Worm (Caenorhabditis elegans) whole organism, young adult: ENCODE data around the gene dsb-3.

ENCODE experiments used
- B0035.1 ChIP-seq: sonication (generic microtip); optimal IDR thresholded peaks from 2 replicates; lab custom pipeline; 2016; ENCODE audit warnings: missing genetic modification characterization, mild to moderate bottlenecking, missing compliant biosample characterization, missing genotype, missing genetic modification reagents
- C06A6.2 ChIP-seq: fragments of 200-800 bp; sonication (Bioruptor generic); conservative IDR thresholded peaks from 2 replicates; pipeline ENCODE4 v1.3.6; 2022; ENCODE audit warnings: missing genetic modification characterization, missing compliant biosample characterization
- C17E4.6 ChIP-seq: fragments of 200-800 bp; sonication (Bioruptor generic); IDR thresholded peaks from 2 replicates; pipeline ENCODE4 v1.3.6; 2022; ENCODE audit warnings: missing genetic modification reagents, missing genetic modification characterization, missing compliant biosample characterization
- F10E7.11 ChIP-seq: sonication (generic microtip); optimal IDR thresholded peaks from 2 replicates; lab custom pipeline; 2017; ENCODE audit warnings: mild to moderate bottlenecking, missing genetic modification characterization, moderate library complexity, missing compliant biosample characterization
- F23B12.7 ChIP-seq: sonication (generic microtip); optimal IDR thresholded peaks from 2 replicates; lab custom pipeline; 2017; ENCODE audit warnings: missing genetic modification characterization, mild to moderate bottlenecking, missing compliant biosample characterization, antibody characterized with exemption, moderate library complexity; ENCODE audit not compliant: insufficient read depth
- F33H1.4 ChIP-seq: fragments of 200-800 bp; sonication (Bioruptor generic); IDR thresholded peaks from 2 replicates; pipeline ENCODE4 v1.3.6; 2022; ENCODE audit warnings: missing genetic modification reagents, missing genetic modification characterization, missing compliant biosample characterization
- F39B2.1 ChIP-seq: fragments of 200-800 bp; sonication (Bioruptor generic); IDR thresholded peaks from 2 replicates; pipeline ENCODE4 v1.3.6; 2022; ENCODE audit warnings: missing genetic modification reagents, missing genetic modification characterization, missing compliant biosample characterization
- F49E8.2 ChIP-seq: sonication (generic microtip); optimal IDR thresholded peaks from 3 replicates; lab custom pipeline; 2017; ENCODE audit warnings: missing genetic modification characterization, mild to moderate bottlenecking, missing compliant biosample characterization, antibody characterized with exemption, moderate library complexity; ENCODE audit not compliant: insufficient read depth
- T07F8.4 ChIP-seq: sonication (generic microtip); optimal IDR thresholded peaks from 2 replicates; lab custom pipeline; 2016; ENCODE audit warnings: mild to moderate bottlenecking, missing genetic modification characterization, moderate library complexity, missing compliant biosample characterization
- ZK185.1 ChIP-seq: sonication (generic microtip); optimal IDR thresholded peaks from 2 replicates; lab custom pipeline; 2016; ENCODE audit warnings: mild to moderate bottlenecking, missing genetic modification characterization, missing compliant biosample characterization; ENCODE audit not compliant: poor library complexity, severe bottlenecking
- aptf-3 ChIP-seq: fragments of 200-800 bp; sonication (Bioruptor generic); IDR thresholded peaks from 2 replicates; pipeline ENCODE4 v1.3.6; 2022; ENCODE audit warnings: missing genetic modification characterization, missing compliant biosample characterization
- atf-7 ChIP-seq: sonication (generic microtip); optimal IDR thresholded peaks from 2 replicates; lab custom pipeline; 2017; ENCODE audit warnings: mild to moderate bottlenecking, missing genetic modification characterization, missing compliant biosample characterization
- attf-5 ChIP-seq: fragments of 200-800 bp; sonication (Bioruptor generic); optimal IDR thresholded peaks from 2 replicates; lab custom pipeline; 2018; ENCODE audit warnings: mild to moderate bottlenecking, missing genetic modification characterization, missing compliant biosample characterization
- ccch-3 ChIP-seq: fragments of 200-800 bp; sonication (Bioruptor generic); optimal IDR thresholded peaks from 2 replicates; lab custom pipeline; 2018; ENCODE audit warnings: mild to moderate bottlenecking, missing genetic modification characterization, missing compliant biosample characterization
- cebp-1 ChIP-seq, 2 experiments: fragments of 200-800 bp in 1 of 2; sonication (Bioruptor generic) in 1 of 2; sonication (generic microtip) in 1 of 2; IDR thresholded peaks in 1 of 2; optimal IDR thresholded peaks in 1 of 2; 2 replicates each; pipeline versions ENCODE4 v1.3.6 to Lab custom; 2017 to 2022; ENCODE audit warnings: missing compliant biosample characterization in 2 of 2, missing genetic modification characterization in 2 of 2, mild to moderate bottlenecking in 1 of 2, missing genetic modification reagents in 1 of 2, moderate library complexity in 1 of 2
- cebp-2 ChIP-seq: fragments of 200-800 bp; sonication (Bioruptor generic); IDR thresholded peaks from 2 replicates; pipeline ENCODE4 v1.3.6; 2022; ENCODE audit warnings: missing genetic modification characterization, missing compliant biosample characterization
- ceh-100 ChIP-seq: fragments of 200-800 bp; sonication (Bioruptor generic); IDR thresholded peaks from 2 replicates; pipeline ENCODE4 v1.3.6; 2022; ENCODE audit warnings: missing genetic modification reagents, missing genetic modification characterization, missing compliant biosample characterization
- ceh-27 ChIP-seq: fragments of 200-800 bp; sonication (Bioruptor generic); optimal IDR thresholded peaks from 2 replicates; lab custom pipeline; 2018; ENCODE audit warnings: mild to moderate bottlenecking, missing genetic modification characterization, moderate library complexity, missing compliant biosample characterization
- ceh-58 ChIP-seq: fragments of 200-800 bp; sonication (Bioruptor generic); IDR thresholded peaks from 2 replicates; pipeline ENCODE4 v1.3.6; 2022; ENCODE audit warnings: missing genetic modification characterization, missing compliant biosample characterization
- dox-1 ChIP-seq: fragments of 200-800 bp; sonication (Bioruptor generic); IDR thresholded peaks from 2 replicates; pipeline ENCODE4 v1.3.6; 2022; ENCODE audit warnings: missing genetic modification reagents, missing genetic modification characterization, missing compliant biosample characterization
- dpl-1 ChIP-seq: fragments of 150-350 bp; optimal IDR thresholded peaks from 2 replicates; lab custom pipeline; 2014; ENCODE audit warnings: missing biosample characterization, missing genetic modification reagents, missing genetic modification characterization
- egl-44 ChIP-seq: fragments of 200-800 bp; sonication (Bioruptor generic); IDR thresholded peaks from 2 replicates; pipeline ENCODE4 v1.3.6; 2022; ENCODE audit warnings: missing genetic modification reagents, missing genetic modification characterization, missing compliant biosample characterization
- ekl-4 ChIP-seq: fragments of 200-800 bp; sonication (Bioruptor generic); IDR thresholded peaks from 2 replicates; pipeline ENCODE4 v1.3.6; 2022; ENCODE audit warnings: missing genetic modification reagents, missing genetic modification characterization, missing compliant biosample characterization
- ets-4 ChIP-seq: fragments of 200-800 bp; sonication (Bioruptor generic); optimal IDR thresholded peaks from 2 replicates; lab custom pipeline; 2018; ENCODE audit warnings: mild to moderate bottlenecking, missing genetic modification characterization, missing compliant biosample characterization
- hlh-12 ChIP-seq: sonication (generic microtip); optimal IDR thresholded peaks from 2 replicates; lab custom pipeline; 2016; ENCODE audit warnings: missing genetic modification characterization, missing compliant biosample characterization
- hmg-1.2 ChIP-seq: fragments of 200-800 bp; sonication (Bioruptor generic); IDR thresholded peaks from 2 replicates; pipeline ENCODE4 v1.3.6; 2022; ENCODE audit warnings: missing genetic modification reagents, missing genetic modification characterization, missing compliant biosample characterization
- lag-1 ChIP-seq: fragments of 200-800 bp; sonication (Bioruptor generic); IDR thresholded peaks from 2 replicates; pipeline ENCODE4 v1.3.6; 2022; ENCODE audit warnings: missing genetic modification reagents, missing genetic modification characterization, missing compliant biosample characterization
- lin-26 ChIP-seq: fragments of 200-800 bp; sonication (Bioruptor generic); IDR thresholded peaks from 2 replicates; pipeline ENCODE4 v1.3.6; 2022; ENCODE audit warnings: missing genetic modification reagents, missing genetic modification characterization, missing compliant biosample characterization
- lin-35 ChIP-seq, 3 experiments: fragments of 150-350 bp in 2 of 3; sonication (generic microtip) in 1 of 3; optimal IDR thresholded peaks; 2 replicates each; lab custom pipeline; 2014 to 2018; ENCODE audit warnings: missing biosample characterization in 3 of 3, missing genetic modification characterization in 3 of 3, missing genetic modification reagents in 3 of 3
- lin-40 ChIP-seq: sonication (generic microtip); optimal IDR thresholded peaks from 2 replicates; lab custom pipeline; 2016; ENCODE audit warnings: missing genetic modification characterization, mild to moderate bottlenecking, missing compliant biosample characterization, missing genotype, missing genetic modification reagents
- madf-6 ChIP-seq: fragments of 200-800 bp; sonication (Bioruptor generic); IDR thresholded peaks from 2 replicates; pipeline ENCODE4 v1.3.6; 2022; ENCODE audit warnings: missing genetic modification reagents, missing genetic modification characterization, missing compliant biosample characterization
- mcd-1 ChIP-seq: fragments of 200-800 bp; sonication (Bioruptor generic); IDR thresholded peaks from 2 replicates; pipeline ENCODE4 v1.3.6; 2022; ENCODE audit warnings: missing genetic modification reagents, missing genetic modification characterization, missing compliant biosample characterization
- nfya-1 ChIP-seq: sonication (generic microtip); optimal IDR thresholded peaks from 2 replicates; lab custom pipeline; 2017; ENCODE audit warnings: antibody characterized with exemption, missing compliant biosample characterization, missing genetic modification characterization, borderline replicate concordance; ENCODE audit not compliant: insufficient read depth
- nfya-2 ChIP-seq: fragments of 200-800 bp; sonication (Bioruptor generic); IDR thresholded peaks from 2 replicates; pipeline ENCODE4 v1.3.6; 2022; ENCODE audit warnings: missing genetic modification reagents, missing genetic modification characterization, missing compliant biosample characterization
- nfyb-1 ChIP-seq: fragments of 200-800 bp; sonication (Bioruptor generic); IDR thresholded peaks from 2 replicates; pipeline ENCODE4 v1.3.6; 2022; ENCODE audit warnings: missing genetic modification reagents, missing genetic modification characterization, missing compliant biosample characterization
- pbrm-1 ChIP-seq: fragments of 200-800 bp; sonication (Bioruptor generic); IDR thresholded peaks from 2 replicates; pipeline ENCODE4 v1.3.6; 2022; ENCODE audit warnings: missing genetic modification reagents, missing genetic modification characterization, missing compliant biosample characterization
- rcor-1 ChIP-seq: fragments of 200-800 bp; sonication (Bioruptor generic); IDR thresholded peaks from 2 replicates; pipeline ENCODE4 v1.3.6; 2022; ENCODE audit warnings: missing genetic modification reagents, missing genetic modification characterization, missing compliant biosample characterization
- rec-8 ChIP-seq, 2 experiments: sonication (generic microtip); optimal IDR thresholded peaks; 2 replicates each; lab custom pipeline; 2016; ENCODE audit warnings: mild to moderate bottlenecking in 2 of 2, missing genetic modification characterization in 2 of 2, missing genetic modification reagents in 2 of 2, missing genotype in 2 of 2, missing biosample characterization in 1 of 2, missing compliant biosample characterization in 1 of 2, moderate library complexity in 1 of 2
- snpc-1.3 ChIP-seq: sonication (generic microtip); optimal IDR thresholded peaks from 2 replicates; lab custom pipeline; 2017; ENCODE audit warnings: missing genetic modification characterization, mild to moderate bottlenecking, missing compliant biosample characterization, antibody characterized with exemption, moderate library complexity, missing genotype, missing genetic modification reagents; ENCODE audit not compliant: insufficient read depth
- snpc-4 ChIP-seq, 5 experiments: fragments of 150-350 bp in 1 of 5; sonication (generic microtip) in 4 of 5; optimal IDR thresholded peaks; 2 replicates each; lab custom pipeline; 2014 to 2018; ENCODE audit warnings: missing genetic modification characterization in 5 of 5, missing biosample characterization in 3 of 5, antibody characterized with exemption in 2 of 5, mild to moderate bottlenecking in 2 of 5, missing compliant biosample characterization in 2 of 5, missing genotype in 2 of 5, moderate library complexity in 2 of 5, missing genetic modification reagents in 1 of 5
- somi-1 ChIP-seq: fragments of 200-800 bp; sonication (Bioruptor generic); optimal IDR thresholded peaks from 2 replicates; lab custom pipeline; 2018; ENCODE audit warnings: mild to moderate bottlenecking, missing genetic modification characterization, missing compliant biosample characterization
- ztf-25 ChIP-seq: fragments of 200-800 bp; sonication (Bioruptor generic); IDR thresholded peaks from 2 replicates; pipeline ENCODE4 v1.3.6; 2022; ENCODE audit warnings: missing genetic modification reagents, missing genetic modification characterization, missing compliant biosample characterization

Gene dsb-3

DNA sequence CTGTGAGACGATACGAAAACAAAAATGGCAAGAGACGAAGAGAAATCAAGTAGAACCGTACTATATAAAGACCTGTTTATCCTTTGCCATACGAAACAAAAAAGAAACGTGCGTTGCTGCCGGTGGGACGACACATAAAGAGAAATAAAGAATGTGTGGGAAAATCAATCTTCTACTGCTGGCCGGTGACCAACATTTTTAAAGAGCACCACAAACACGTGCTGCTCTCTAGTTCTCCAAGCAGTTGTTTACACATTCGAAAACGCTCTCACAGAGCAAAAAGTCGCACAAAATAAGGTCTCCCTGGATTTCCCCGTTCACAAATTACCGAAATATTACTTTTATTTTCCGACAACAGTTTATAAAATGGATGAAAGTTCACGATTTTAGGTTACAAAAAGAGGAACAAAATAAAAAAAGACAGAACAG is 30.1 kb upstream of the dsb-3 start, which contains the start of gene imp-3 (continued):
- TF ChIP-seq nfya-2 (GFP tag; lab: Robert Waterston, UW) (no peak), hmg-1.2 (GFP tag; lab: Robert Waterston, UW) (no peak; the same call in 1 of the 2 replicates), dpl-1 (GFP tag; lab: Kevin White, UChicago) (no peak), ets-4 (no peak), C17E4.6 (GFP tag; lab: Robert Waterston, UW) (peak; percentile 54; the same call in 1 of the 2 replicates), cebp-1 (GFP tag; IDR thresholded peaks at IDR 0.05; lab: Robert Waterston, UW) (no peak), cebp-1 (tag; optimal IDR thresholded peaks at IDR 0.05; lab: Kevin White, UChicago) (peak; percentile 76), cebp-2 (GFP tag; lab: Robert Waterston, UW) (no peak), atf-7 (tag; lab: Kevin White, UChicago) (peak; percentile 79), lag-1 (GFP tag; lab: Robert Waterston, UW) (no peak)

DNA sequence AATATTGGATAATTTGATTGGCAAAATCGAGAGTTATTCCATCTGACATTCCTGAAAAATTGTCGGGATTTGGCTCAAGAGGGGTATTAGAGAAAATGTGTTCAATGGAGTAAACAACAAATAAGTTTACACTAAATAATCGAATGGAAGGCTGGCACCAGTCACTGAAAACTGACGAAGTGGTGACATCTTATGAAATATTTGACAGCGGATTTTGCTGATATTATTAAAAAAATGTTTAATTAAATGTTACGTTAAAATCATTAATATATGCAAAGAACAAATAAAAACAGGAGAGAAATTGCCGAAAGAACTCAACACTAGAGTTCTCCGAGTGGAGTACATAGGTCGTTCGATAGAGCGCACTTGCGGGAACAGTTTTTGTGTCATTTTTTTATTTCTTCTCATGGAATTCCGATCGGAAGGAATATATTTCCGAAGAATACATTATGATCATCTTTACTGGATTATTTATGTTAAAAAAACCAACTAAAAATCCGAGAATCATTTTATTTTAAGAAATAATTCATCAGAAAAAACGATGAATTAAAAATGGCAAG is 26.2 kb upstream of the dsb-3 start, which contains the start of gene tag-322:
Gene tag-322 (minus strand): TSS at position 51 of the 560 bp plus-strand sequence.
- no peak for TF ChIP-seq cebp-2 (GFP tag; lab: Robert Waterston, UW)
- TF ChIP-seq rcor-1 = no peak
- no peak for TF ChIP-seq ceh-58 (GFP tag; lab: Robert Waterston, UW)
- TF ChIP-seq ztf-25 (GFP tag; lab: Robert Waterston, UW) = no peak
- TF ChIP-seq F23B12.7 = peak; percentile 28
- TF ChIP-seq cebp-1 (GFP tag; IDR thresholded peaks at IDR 0.05; lab: Robert Waterston, UW) = no peak
- peak; percentile 41 for TF ChIP-seq cebp-1 (tag; optimal IDR thresholded peaks at IDR 0.05; lab: Kevin White, UChicago)
- TF ChIP-seq lin-26 = no peak
- 0 out of 2 replicates have a peak, but pooled peaks have one; percentile 6 for TF ChIP-seq hmg-1.2 (GFP tag; lab: Robert Waterston, UW)
- no peak for TF ChIP-seq C06A6.2 (GFP tag; lab: Robert Waterston, UW)
- no peak for TF ChIP-seq aptf-3 (GFP tag; lab: Robert Waterston, UW)
- no peak for TF ChIP-seq nfya-1
- peak; percentile 58 for TF ChIP-seq snpc-1.3 (tag; lab: Kevin White, UChicago)
- no peak for TF ChIP-seq somi-1 (GFP tag; lab: Kevin White, UChicago)
- TF ChIP-seq F39B2.1 (GFP tag; lab: Robert Waterston, UW) = no peak
- peak; percentile 93 for TF ChIP-seq mcd-1 (GFP tag; lab: Robert Waterston, UW)
- peak; percentile 59 for TF ChIP-seq madf-6 (GFP tag; lab: Robert Waterston, UW)
- peak; percentile 62; the same call in 1 of the 2 replicates for TF ChIP-seq nfyb-1 (GFP tag; lab: Robert Waterston, UW)
- peak; percentile 47; the same call in 1 of the 2 replicates for TF ChIP-seq F33H1.4 (GFP tag; lab: Robert Waterston, UW)
- peak; percentile 50; the same call in 1 of the 2 replicates for TF ChIP-seq ekl-4 (GFP tag; lab: Robert Waterston, UW)
- TF ChIP-seq ceh-27 (GFP tag; lab: Kevin White, UChicago) = peak; percentile 1
- TF ChIP-seq hlh-12 (tag; lab: Kevin White, UChicago) = no peak
- 0 out of 2 replicates have a peak, but pooled peaks have one; percentile 30 for TF ChIP-seq pbrm-1 (GFP tag; lab: Robert Waterston, UW)
- TF ChIP-seq dox-1 = 0 out of 2 replicates have a peak, but pooled peaks have one; percentile 26
- no peak for TF ChIP-seq rec-8 (tag; optimal IDR thresholded peaks at IDR 0.05; lab: Kevin White, UChicago)
- TF ChIP-seq C17E4.6 (GFP tag; lab: Robert Waterston, UW) = no peak
- TF ChIP-seq lin-35 (GFP tag; optimal IDR thresholded peaks at IDR 0.05; lab: Kevin White, UChicago) = peak in 1 of 3 experiments; percentile 62
- no peak for TF ChIP-seq F10E7.11 (tag; lab: Kevin White, UChicago)
- 0 out of 2 replicates have a peak, but pooled peaks have one; percentile 24 for TF ChIP-seq ceh-100 (GFP tag; lab: Robert Waterston, UW)
- peak; percentile 35 for TF ChIP-seq ZK185.1
- TF ChIP-seq F49E8.2 (tag; lab: Kevin White, UChicago) = peak; percentile 39
- no peak for TF ChIP-seq snpc-4 (GFP tag; optimal IDR thresholded peaks at IDR 0.05; lab: Kevin White, UChicago)
- peak in 2 of 4 experiments; percentile 19 to 42 for TF ChIP-seq snpc-4 (tag; optimal IDR thresholded peaks at IDR 0.05; lab: Kevin White, UChicago)
- TF ChIP-seq lin-40 (tag; lab: Kevin White, UChicago) = peak; percentile 41
- peak; percentile 19 for TF ChIP-seq attf-5 (GFP tag; lab: Kevin White, UChicago)
- TF ChIP-seq ccch-3 = no peak
- no peak for TF ChIP-seq nfya-2 (GFP tag; lab: Robert Waterston, UW)
- TF ChIP-seq T07F8.4 (tag; lab: Kevin White, UChicago) = no peak
- TF ChIP-seq egl-44 = no peak
- no peak for TF ChIP-seq B0035.1 (tag; lab: Kevin White, UChicago)
